Worm (Caenorhabditis elegans) whole organism, L1 larva: ENCODE measurements around the gene nape-1.

Experiments
- aha-1 ChIP-seq: fragments of 150-350 bp; optimal IDR thresholded peaks from 2 replicates; lab custom pipeline; 2014; ENCODE audit warnings: missing biosample characterization, missing genetic modification characterization
- alr-1 ChIP-seq: fragments of 200-800 bp; sonication (Bioruptor generic); optimal IDR thresholded peaks from 2 replicates; lab custom pipeline; 2018; ENCODE audit warnings: borderline replicate concordance, mild to moderate bottlenecking, missing genetic modification characterization, missing compliant biosample characterization
- ces-1 ChIP-seq: fragments of 150-350 bp; optimal IDR thresholded peaks from 2 replicates; lab custom pipeline; 2014; ENCODE audit warnings: missing biosample characterization, missing genetic modification reagents, missing genetic modification characterization
- dpl-1 ChIP-seq, 3 experiments: fragments of 150-350 bp in 2 of 3; sonication (generic microtip) in 1 of 3; optimal IDR thresholded peaks; 2 replicates each; lab custom pipeline; 2014 to 2017; ENCODE audit warnings: missing biosample characterization in 3 of 3, missing genetic modification characterization in 3 of 3, missing genetic modification reagents in 3 of 3
- egl-27 ChIP-seq, 2 experiments: fragments of 150-350 bp in 1 of 2; sonication (generic microtip); optimal IDR thresholded peaks; 3 replicates each; lab custom pipeline; 2017 to 2018; ENCODE audit warnings: missing biosample characterization in 2 of 2, missing genetic modification characterization in 2 of 2, missing genetic modification reagents in 2 of 2
- fos-1 ChIP-seq: fragments of 150-350 bp; optimal IDR thresholded peaks from 2 replicates; lab custom pipeline; 2014; ENCODE audit warnings: missing biosample characterization, missing genetic modification characterization
- nhr-11 ChIP-seq: fragments of 150-350 bp; optimal IDR thresholded peaks from 2 replicates; lab custom pipeline; 2014; ENCODE audit warnings: missing biosample characterization, missing genetic modification characterization
- nhr-12 ChIP-seq: sonication (generic microtip); optimal IDR thresholded peaks from 2 replicates; lab custom pipeline; 2017; ENCODE audit warnings: missing biosample characterization, missing genetic modification characterization
- nhr-77 ChIP-seq: fragments of 150-350 bp; optimal IDR thresholded peaks from 2 replicates; lab custom pipeline; 2014; ENCODE audit warnings: missing biosample characterization, missing genetic modification characterization
- snpc-4 ChIP-seq: fragments of 150-350 bp; optimal IDR thresholded peaks from 2 replicates; lab custom pipeline; 2014; ENCODE audit warnings: missing biosample characterization, missing genetic modification characterization
- sox-4 ChIP-seq: sonication (generic microtip); optimal IDR thresholded peaks from 2 replicates; lab custom pipeline; 2016; ENCODE audit warnings: missing genetic modification characterization, missing compliant biosample characterization

ce11 chrIV:3720644-3721043 is 20.0 kb downstream of the nape-1 start:
- TF ChIP-seq dpl-1 (GFP tag; optimal IDR thresholded peaks at IDR 0.05; lab: Kevin White, UChicago) (no peak), nhr-77 (tag; lab: Kevin White, UChicago) (no peak), aha-1 (no peak), ces-1 (no peak), egl-27 (tag; optimal IDR thresholded peaks at IDR 0.05; lab: Kevin White, UChicago) (no peak), alr-1 (tag; lab: Kevin White, UChicago) (no peak), nhr-11 (tag; lab: Kevin White, UChicago) (no peak), sox-4 (tag; lab: Kevin White, UChicago) (no peak), nhr-12 (tag; lab: Kevin White, UChicago) (no peak), fos-1 (tag; lab: Kevin White, UChicago) (no peak), snpc-4 (tag; lab: Kevin White, UChicago) (no peak)
